Worm (Caenorhabditis elegans) whole organism, L4 larva: ENCODE measurements around the gene lido-17.
A peak's percentile ranks its signal among the peaks of the same experiment; 100 is the strongest.
"Not testable (repeated sequence)": the region's sequence is repeated elsewhere in the genome, so short reads cannot be mapped to it uniquely, and the experiment has no call there.

ENCODE experiments used
- F37D6.2 ChIP-seq: sonication (generic microtip); optimal IDR thresholded peaks from 2 replicates; lab custom pipeline; 2016; ENCODE audit warnings: mild to moderate bottlenecking, missing genetic modification characterization, missing compliant biosample characterization
- F49E8.2 ChIP-seq: sonication (generic microtip); optimal IDR thresholded peaks from 2 replicates; lab custom pipeline; 2016; ENCODE audit warnings: missing compliant biosample characterization, mild to moderate bottlenecking, missing genetic modification characterization, borderline replicate concordance
- R02D3.7 ChIP-seq: fragments of 150-350 bp; sonication (generic microtip); optimal IDR thresholded peaks from 3 replicates; lab custom pipeline; 2014; ENCODE audit warnings: missing biosample characterization, missing genetic modification characterization
- Y48G9A.11 ChIP-seq: fragments of 200-800 bp; sonication (Bioruptor generic); IDR thresholded peaks from 2 replicates; pipeline ENCODE4 v1.3.6; 2022; ENCODE audit warnings: missing genetic modification reagents, missing genetic modification characterization, missing compliant biosample characterization
- Y75B8A.6 ChIP-seq: fragments of 200-800 bp; sonication (Bioruptor generic); IDR thresholded peaks from 2 replicates; pipeline ENCODE4 v1.3.6; 2022; ENCODE audit warnings: missing genetic modification reagents, missing genetic modification characterization, missing compliant biosample characterization
- ZK337.2 ChIP-seq: fragments of 200-800 bp; sonication (Bioruptor generic); IDR thresholded peaks from 2 replicates; pipeline ENCODE4 v1.3.6; 2022; ENCODE audit warnings: missing genetic modification reagents, missing genetic modification characterization, missing compliant biosample characterization
- ama-1 ChIP-seq: fragments of 150-350 bp; optimal IDR thresholded peaks from 2 replicates; lab custom pipeline; 2014; ENCODE audit warnings: inconsistent platforms, mixed read lengths
- dmd-6 ChIP-seq: fragments of 200-800 bp; sonication (Bioruptor generic); IDR thresholded peaks from 2 replicates; pipeline ENCODE4 v1.3.6; 2022; ENCODE audit warnings: missing genetic modification reagents, missing genetic modification characterization, missing compliant biosample characterization
- dpl-1 ChIP-seq: fragments of 150-350 bp; optimal IDR thresholded peaks from 2 replicates; lab custom pipeline; 2014; ENCODE audit warnings: missing biosample characterization, missing genetic modification reagents, missing genetic modification characterization
- egl-43 ChIP-seq: fragments of 200-800 bp; sonication (Bioruptor generic); IDR thresholded peaks from 2 replicates; pipeline ENCODE4 v1.3.6; 2022; ENCODE audit warnings: missing genetic modification reagents, missing genetic modification characterization, missing compliant biosample characterization
- fos-1 ChIP-seq: fragments of 150-350 bp; optimal IDR thresholded peaks from 2 replicates; lab custom pipeline; 2014; ENCODE audit warnings: missing biosample characterization, missing genetic modification characterization
- hlh-11 ChIP-seq: fragments of 200-800 bp; sonication (Bioruptor generic); optimal IDR thresholded peaks from 2 replicates; lab custom pipeline; 2018; ENCODE audit warnings: mild to moderate bottlenecking, missing genetic modification characterization, missing compliant biosample characterization
- lin-1 ChIP-seq: fragments of 200-800 bp; sonication (Bioruptor generic); IDR thresholded peaks from 2 replicates; pipeline ENCODE4 v1.3.6; 2022; ENCODE audit warnings: missing genetic modification reagents, missing genetic modification characterization, missing compliant biosample characterization
- lir-3 ChIP-seq: sonication (generic microtip); optimal IDR thresholded peaks from 2 replicates; lab custom pipeline; 2016; ENCODE audit warnings: mild to moderate bottlenecking, missing genetic modification characterization, missing compliant biosample characterization
- mes-2 ChIP-seq: sonication (generic microtip); optimal IDR thresholded peaks from 2 replicates; lab custom pipeline; 2016; ENCODE audit warnings: missing genotype, mild to moderate bottlenecking, missing genetic modification characterization, missing compliant biosample characterization; ENCODE audit not compliant: poor library complexity, severe bottlenecking
- mxl-2 ChIP-seq: fragments of 200-800 bp; sonication (Bioruptor generic); conservative IDR thresholded peaks from 2 replicates; pipeline ENCODE4 v1.3.6; 2022; ENCODE audit warnings: missing genetic modification reagents, missing genetic modification characterization, missing compliant biosample characterization
- nhr-237 ChIP-seq: sonication (generic microtip); optimal IDR thresholded peaks from 2 replicates; lab custom pipeline; 2017; ENCODE audit warnings: missing biosample characterization, missing genetic modification characterization
- nhr-28 ChIP-seq: fragments of 150-350 bp; optimal IDR thresholded peaks from 2 replicates; lab custom pipeline; 2014; ENCODE audit warnings: missing biosample characterization, missing genetic modification characterization
- nhr-42 ChIP-seq: fragments of 200-800 bp; sonication (Bioruptor generic); IDR thresholded peaks from 2 replicates; pipeline ENCODE4 v1.3.6; 2022; ENCODE audit warnings: missing genetic modification characterization, missing compliant biosample characterization
- nhr-6 ChIP-seq: fragments of 150-350 bp; optimal IDR thresholded peaks from 2 replicates; lab custom pipeline; 2014; ENCODE audit warnings: missing biosample characterization, missing genetic modification characterization
- nhr-76 ChIP-seq: fragments of 150-350 bp; optimal IDR thresholded peaks from 2 replicates; lab custom pipeline; 2014; ENCODE audit warnings: missing biosample characterization, missing genetic modification characterization
- php-3 ChIP-seq: fragments of 200-800 bp; sonication (Bioruptor generic); IDR thresholded peaks from 2 replicates; pipeline ENCODE4 v1.3.6; 2022; ENCODE audit warnings: missing genetic modification reagents, missing genetic modification characterization, missing compliant biosample characterization
- pqm-1 ChIP-seq: sonication (generic microtip); optimal IDR thresholded peaks from 2 replicates; lab custom pipeline; 2017; ENCODE audit warnings: missing biosample characterization, missing genetic modification characterization
- skn-1 ChIP-seq: fragments of 150-350 bp; optimal IDR thresholded peaks from 2 replicates; lab custom pipeline; 2014; ENCODE audit warnings: missing biosample characterization, missing genetic modification characterization
- snpc-1.2 ChIP-seq: fragments of 200-800 bp; sonication (Bioruptor generic); IDR thresholded peaks from 2 replicates; pipeline ENCODE4 v1.3.6; 2022; ENCODE audit warnings: missing genetic modification reagents, missing genetic modification characterization, missing compliant biosample characterization
- tra-1 ChIP-seq: fragments of 200-800 bp; sonication (Bioruptor generic); IDR thresholded peaks from 2 replicates; pipeline ENCODE4 v1.3.6; 2022; ENCODE audit warnings: missing genetic modification reagents, missing genetic modification characterization, missing compliant biosample characterization
- unc-62 ChIP-seq, 3 experiments: fragments of 150-350 bp in 1 of 3; sonication (generic microtip); optimal IDR thresholded peaks in 2 of 3; peaks in 1 of 3; 1 replicate in 1 of 3; 2 replicates in 2 of 3; lab custom pipeline; 2014 to 2017; ENCODE audit warnings: missing biosample characterization in 3 of 3, missing genetic modification characterization in 3 of 3, missing genetic modification reagents in 3 of 3, missing genotype in 1 of 3
- zfp-3 ChIP-seq: fragments of 200-800 bp; sonication (Bioruptor generic); conservative IDR thresholded peaks from 2 replicates; pipeline ENCODE4 v1.3.6; 2022; ENCODE audit warnings: missing genetic modification reagents, missing genetic modification characterization, missing compliant biosample characterization

lido-17 gene

DNA sequence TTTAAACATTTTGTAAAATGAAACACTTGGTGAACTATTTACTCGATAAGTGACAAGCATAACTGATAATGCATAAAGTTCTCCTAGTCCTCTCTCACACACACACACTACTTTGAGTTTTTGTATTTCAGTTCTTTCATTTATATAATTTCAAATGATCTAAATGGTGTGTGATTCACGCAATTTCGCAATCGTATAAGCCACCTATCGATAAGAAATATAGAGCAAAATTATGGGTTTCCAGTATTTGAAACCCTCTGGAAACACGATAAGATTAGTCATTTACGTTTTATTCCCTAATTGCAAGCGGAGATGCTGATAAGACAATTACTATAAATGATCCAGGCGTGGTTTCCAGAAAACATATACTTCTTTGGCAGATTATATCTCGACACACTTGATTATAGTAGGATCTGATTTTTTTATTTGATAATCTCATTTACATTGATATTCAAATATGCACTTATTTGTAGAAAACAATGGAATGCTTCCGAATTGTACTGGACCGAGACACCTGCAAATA is 19.5 kb upstream of the lido-17 start, which contains the start of gene arrd-3:
TSS of gene arrd-3 (plus strand) at position 473 of the 523 bp plus-strand sequence.
- TF ChIP-seq Y75B8A.6 (no peak), dpl-1 (GFP tag; lab: Kevin White, UChicago) (no peak), ZK337.2 (no peak), nhr-28 (tag; lab: Kevin White, UChicago) (peak; percentile 27), snpc-1.2 (GFP tag; lab: Robert Waterston, UW) (no peak), hlh-11 (tag; lab: Kevin White, UChicago) (peak; percentile 23), pqm-1 (tag; lab: Kevin White, UChicago) (peak; percentile 75), Y48G9A.11 (GFP tag; lab: Robert Waterston, UW) (no peak), dmd-6 (GFP tag; lab: Robert Waterston, UW) (peak; percentile 29; the same call in 1 of the 2 replicates), lir-3 (no peak), F49E8.2 (tag; lab: Kevin White, UChicago) (no peak), unc-62 (GFP tag; optimal IDR thresholded peaks at IDR 0.05 in 1 of 2; lab: Kevin White, UChicago) (peak in 1 of 2 experiments; percentile 58), unc-62 (tag; optimal IDR thresholded peaks at IDR 0.05; lab: Kevin White, UChicago) (no peak)

DNA sequence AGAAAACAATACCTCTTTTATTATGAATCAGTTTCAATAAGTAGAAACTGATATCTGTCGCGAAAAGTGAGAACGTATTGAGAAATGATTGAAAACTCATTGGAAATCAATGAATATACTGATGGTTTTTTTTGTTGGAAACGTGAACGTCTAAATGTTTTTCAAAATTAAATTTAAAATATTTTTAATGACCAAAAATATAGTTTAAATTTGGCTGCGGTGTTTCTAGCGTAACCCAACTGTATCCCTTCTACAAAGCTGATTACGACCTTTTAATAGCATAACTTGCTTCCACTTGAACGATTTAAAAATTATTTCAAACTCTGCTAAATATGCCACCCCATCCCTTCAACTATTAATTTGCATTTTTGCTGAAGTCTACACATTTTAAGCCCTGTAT is 18.9 kb upstream of the lido-17 start, which contains the start of gene M176.9:
TSS of gene M176.9 (minus strand) at position 101 of the 400 bp plus-strand sequence.
- TF ChIP-seq ama-1 (lab: Kevin White, UChicago) (no peak), dmd-6 (GFP tag; lab: Robert Waterston, UW) (no peak), zfp-3 (GFP tag; lab: Robert Waterston, UW) (no peak), nhr-6 (tag; lab: Kevin White, UChicago) (no peak), php-3 (GFP tag; lab: Robert Waterston, UW) (no peak), fos-1 (tag; lab: Kevin White, UChicago) (no peak), R02D3.7 (tag; lab: Kevin White, UChicago) (no peak)

DNA sequence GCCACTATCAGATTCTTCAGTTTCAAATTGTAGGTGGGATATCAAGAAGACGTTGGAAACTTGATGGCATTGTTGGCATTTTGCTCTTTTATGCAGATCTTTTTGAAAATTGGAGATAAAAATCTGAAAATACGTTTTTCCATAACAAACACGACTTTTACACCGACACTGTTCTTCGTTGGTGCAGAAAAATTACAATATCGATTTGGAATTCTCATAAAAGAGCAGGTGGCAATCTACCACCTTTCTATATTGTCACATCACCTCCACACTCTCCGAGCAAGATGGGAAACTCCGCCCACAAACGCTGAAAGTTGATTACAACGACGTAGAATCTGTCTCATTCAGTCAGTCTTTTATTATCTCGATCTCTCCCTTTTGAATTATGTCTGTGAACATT is 14.8 kb upstream of the lido-17 start, which contains the start of gene arrd-2:
TSS of gene arrd-2 (plus strand) at position 301 of the 400 bp plus-strand sequence.
- TF ChIP-seq nhr-76 (tag; lab: Kevin White, UChicago) (no peak), unc-62 (GFP tag; optimal IDR thresholded peaks at IDR 0.05 in 1 of 2; lab: Kevin White, UChicago) (peak in 1 of 2 experiments; percentile 42), unc-62 (tag; optimal IDR thresholded peaks at IDR 0.05; lab: Kevin White, UChicago) (no peak)
- TF ChIP-seq, all 104 proteins: peak for 1

DNA sequence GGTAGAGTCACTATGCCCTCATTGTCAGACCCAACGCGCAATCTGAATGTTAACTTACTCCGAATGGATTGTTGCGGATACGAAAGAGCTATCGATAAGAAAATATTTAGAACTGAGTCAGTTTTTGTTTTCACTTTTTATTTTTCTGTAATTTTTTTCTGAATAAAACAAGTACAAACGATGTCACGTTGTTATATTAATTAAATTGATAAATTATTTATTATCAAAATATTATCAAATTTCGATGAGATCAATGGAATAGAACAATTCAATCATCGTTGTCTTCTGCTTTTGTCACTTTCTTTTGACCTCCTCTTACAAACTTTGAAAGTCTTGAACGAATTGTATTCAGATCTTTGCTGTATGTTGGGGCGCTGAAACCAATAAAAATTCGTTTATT is 14.4 kb upstream of the lido-17 start, which contains the start of gene mpz-6:
TSS of gene mpz-6 (minus strand) at position 101 of the 400 bp plus-strand sequence.
- TF ChIP-seq tra-1 (GFP tag; lab: Robert Waterston, UW) (no peak), lin-1 (GFP tag; lab: Robert Waterston, UW) (no peak), mxl-2 (no peak), skn-1 (tag; lab: Kevin White, UChicago) (no peak), nhr-237 (tag; lab: Kevin White, UChicago) (no peak), nhr-42 (GFP tag; lab: Robert Waterston, UW) (no peak), F37D6.2 (no peak), fos-1 (tag; lab: Kevin White, UChicago) (no peak)

DNA sequence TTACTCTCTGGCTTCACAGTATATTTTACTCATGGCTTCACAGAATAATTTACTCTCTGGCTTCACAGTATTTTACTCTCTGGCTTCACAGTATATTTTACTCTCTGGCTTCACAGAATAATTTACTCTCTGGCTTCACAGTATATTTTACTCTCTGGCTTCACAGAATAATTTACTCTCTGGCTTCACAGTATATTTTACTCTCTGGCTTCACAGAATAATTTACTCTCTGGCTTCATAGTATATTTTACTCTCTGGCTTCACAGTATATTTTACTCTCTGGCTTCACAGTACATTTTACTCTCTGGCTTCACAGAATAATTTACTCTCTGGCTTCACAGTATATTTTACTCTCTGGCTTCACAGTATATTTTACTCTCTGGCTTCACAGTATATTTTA is 12.4 kb upstream of the lido-17 start:
- TF ChIP-seq unc-62 (GFP tag; optimal IDR thresholded peaks at IDR 0.05 in 1 of 2; lab: Kevin White, UChicago), result peak in 1 of 2 experiments; percentile 53
- not testable (repeated sequence) for TF ChIP-seq unc-62 (tag; optimal IDR thresholded peaks at IDR 0.05; lab: Kevin White, UChicago)

DNA sequence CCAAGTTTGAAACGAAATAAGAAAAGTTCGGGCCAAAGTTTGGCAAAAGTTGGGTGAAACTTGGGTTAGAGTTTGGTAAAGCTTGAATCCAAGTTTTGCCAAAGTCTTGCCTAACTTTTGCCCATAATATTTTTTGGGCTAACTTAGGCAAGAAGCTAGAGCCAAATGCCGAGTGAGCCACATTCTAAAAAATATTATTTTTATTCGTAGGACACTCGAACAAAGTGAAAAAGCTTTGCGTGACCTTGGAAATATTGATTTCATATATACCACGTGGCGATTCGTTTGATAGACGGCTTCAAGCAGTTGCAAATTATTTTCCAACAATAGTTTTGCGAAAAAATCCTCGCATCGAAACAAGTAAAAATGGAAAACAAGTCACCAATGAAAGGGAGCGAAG is 11.2 kb upstream of the lido-17 start, which contains the start of gene Y51B9A.5:
TSS of gene Y51B9A.5 (plus strand) at position 301 of the 400 bp plus-strand sequence.
- TF ChIP-seq egl-43 (GFP tag; lab: Robert Waterston, UW), result no peak
- TF ChIP-seq mes-2 (tag; lab: Kevin White, UChicago), result no peak
